Fruit fly (Drosophila melanogaster): Measurements from ENCODE around the gene CG32006.

DNA sequence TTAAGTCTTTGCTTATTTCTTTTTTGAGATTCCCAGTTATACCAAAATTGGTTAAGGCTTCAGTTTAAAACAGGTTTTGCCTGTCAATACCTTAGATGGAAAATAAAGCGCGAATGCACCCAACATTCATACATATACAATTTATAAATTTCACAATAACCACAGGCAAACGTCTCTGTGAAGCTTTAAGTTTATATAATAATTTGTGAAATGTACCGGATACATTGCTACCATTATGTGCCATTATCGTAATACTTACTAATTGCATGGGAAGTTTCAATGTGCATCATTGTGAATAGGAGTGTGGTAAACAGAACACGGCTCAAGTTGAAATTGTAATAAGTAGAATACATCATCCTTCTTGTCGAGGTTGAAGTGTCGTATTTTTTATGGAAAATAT, 24.0 kb downstream of the CG32006 start:
- TF ChIP-seq psq (optimal IDR thresholded peaks at IDR 0.05) (no peak), Sin3A (optimal IDR thresholded peaks at IDR 0.05) (no peak), ttk (optimal IDR thresholded peaks at IDR 0.05) (no peak), insv (optimal IDR thresholded peaks at IDR 0.05) (no peak), h (optimal IDR thresholded peaks at IDR 0.05) (no peak), Myc (optimal IDR thresholded peaks at IDR 0.05) (no peak)
